Fruit fly (Drosophila melanogaster) whole organism, embryonic: ENCODE data around the gene Dhdds.

Experiments
- Atf6 ChIP-seq: fragments of 200-800 bp; sonication (Bioruptor generic); IDR thresholded peaks from 2 replicates; pipeline ENCODE4 v1.3.6; 2022; ENCODE audit warnings: missing biosample characterization, missing genetic modification characterization
- CG10321 ChIP-seq: fragments of 200-800 bp; sonication (Bioruptor generic); IDR thresholded peaks from 2 replicates; pipeline ENCODE4 v1.3.6; 2022; ENCODE audit warnings: missing biosample characterization, missing genetic modification characterization
- CG10431 ChIP-seq: fragments of 200-800 bp; sonication (Bioruptor generic); optimal IDR thresholded peaks from 3 replicates; lab custom pipeline; 2018; ENCODE audit warnings: missing biosample characterization, mild to moderate bottlenecking, missing genetic modification characterization
- CG12769 ChIP-seq: fragments of 200-800 bp; sonication (Bioruptor generic); optimal IDR thresholded peaks from 2 replicates; lab custom pipeline; 2019; ENCODE audit warnings: missing biosample characterization, mild to moderate bottlenecking, missing genetic modification characterization, moderate library complexity
- CG15479 ChIP-seq: fragments of 200-800 bp; sonication (Bioruptor generic); optimal IDR thresholded peaks from 3 replicates; lab custom pipeline; 2019; ENCODE audit warnings: missing biosample characterization, mild to moderate bottlenecking, missing genetic modification characterization, moderate library complexity
- CG15514 ChIP-seq: fragments of 200-800 bp; sonication (Bioruptor generic); optimal IDR thresholded peaks from 3 replicates; lab custom pipeline; 2017; ENCODE audit warnings: missing biosample characterization, missing genetic modification characterization, mild to moderate bottlenecking, moderate library complexity, missing genetic modification reagents
- CG17612 ChIP-seq: fragments of 200-800 bp; sonication (Bioruptor generic); IDR thresholded peaks from 2 replicates; pipeline ENCODE4 v1.3.6; 2022; ENCODE audit warnings: missing biosample characterization, missing genetic modification characterization
- CG2120 ChIP-seq: fragments of 200-800 bp; sonication (Bioruptor generic); optimal IDR thresholded peaks from 3 replicates; lab custom pipeline; 2016; ENCODE audit warnings: missing biosample characterization, missing genetic modification characterization
- CG2712 ChIP-seq: fragments of 200-800 bp; optimal IDR thresholded peaks from 3 replicates; lab custom pipeline; 2019; ENCODE audit warnings: missing biosample characterization, mild to moderate bottlenecking, missing genetic modification characterization, moderate library complexity
- CG32532 ChIP-seq: fragments of 200-800 bp; sonication (Bioruptor generic); IDR thresholded peaks from 2 replicates; pipeline ENCODE4 v1.3.6; 2022; ENCODE audit warnings: missing biosample characterization, missing genetic modification characterization
- CG42726 ChIP-seq: fragments of 200-800 bp; sonication (Bioruptor generic); IDR thresholded peaks from 2 replicates; pipeline ENCODE4 v1.3.6; 2022; ENCODE audit warnings: missing biosample characterization, missing genetic modification characterization; ENCODE audit not compliant: partially characterized antibody
- CG4854 ChIP-seq: fragments of 200-800 bp; sonication (Bioruptor generic); optimal IDR thresholded peaks from 2 replicates; lab custom pipeline; 2016; ENCODE audit warnings: missing biosample characterization, missing genetic modification characterization, inconsistent platforms
- CG7839 ChIP-seq: fragments of 200-800 bp; sonication (Bioruptor generic); optimal IDR thresholded peaks from 3 replicates; lab custom pipeline; 2018; ENCODE audit warnings: missing biosample characterization, mild to moderate bottlenecking, missing genetic modification characterization, moderate library complexity
- CG8924 ChIP-seq: fragments of 200-800 bp; optimal IDR thresholded peaks from 3 replicates; lab custom pipeline; 2019; ENCODE audit warnings: missing biosample characterization, mild to moderate bottlenecking, missing genetic modification characterization, moderate library complexity
- CHES-1-like ChIP-seq: fragments of 200-800 bp; sonication (Bioruptor generic); optimal IDR thresholded peaks from 2 replicates; lab custom pipeline; 2016; ENCODE audit warnings: missing biosample characterization, missing genetic modification characterization
- Chrac-16 ChIP-seq: fragments of 200-800 bp; sonication (Bioruptor generic); optimal IDR thresholded peaks from 3 replicates; lab custom pipeline; 2016; ENCODE audit warnings: missing biosample characterization, missing genetic modification characterization
- CoRest ChIP-seq: fragments of 200-800 bp; sonication (Bioruptor generic); optimal IDR thresholded peaks from 3 replicates; lab custom pipeline; 2018; ENCODE audit warnings: missing biosample characterization, mild to moderate bottlenecking, missing genetic modification characterization, moderate library complexity
- CrebB ChIP-seq: fragments of 200-800 bp; sonication (Bioruptor generic); optimal IDR thresholded peaks from 3 replicates; lab custom pipeline; 2018; ENCODE audit warnings: missing biosample characterization, mild to moderate bottlenecking, missing genetic modification characterization
- Dek ChIP-seq: fragments of 200-800 bp; sonication (Bioruptor generic); optimal IDR thresholded peaks from 3 replicates; lab custom pipeline; 2019; ENCODE audit warnings: missing biosample characterization, mild to moderate bottlenecking, missing genetic modification characterization, moderate library complexity
- Doc2 ChIP-seq: fragments of 200-800 bp; sonication (Bioruptor generic); IDR thresholded peaks from 2 replicates; pipeline ENCODE4 v1.3.6; 2022; ENCODE audit warnings: missing biosample characterization, missing genetic modification characterization
- Elba2 ChIP-seq: fragments of 200-800 bp; sonication (Bioruptor generic); optimal IDR thresholded peaks from 3 replicates; lab custom pipeline; 2016; ENCODE audit warnings: missing biosample characterization, missing genetic modification characterization
- Hr3 ChIP-seq: fragments of 200-800 bp; sonication (Bioruptor generic); optimal IDR thresholded peaks from 3 replicates; lab custom pipeline; 2016; ENCODE audit warnings: missing biosample characterization, missing genetic modification characterization
- Hsf ChIP-seq: fragments of 200-800 bp; sonication (Bioruptor generic); optimal IDR thresholded peaks from 3 replicates; lab custom pipeline; 2016; ENCODE audit warnings: missing biosample characterization, missing genetic modification characterization
- NFAT ChIP-seq: fragments of 200-800 bp; sonication (Bioruptor generic); IDR thresholded peaks from 2 replicates; pipeline ENCODE4 v1.3.6; 2022; ENCODE audit warnings: missing biosample characterization, missing genetic modification characterization
- Nf-YA ChIP-seq: fragments of 200-800 bp; sonication (Bioruptor generic); IDR thresholded peaks from 2 replicates; pipeline ENCODE4 v1.3.6; 2022; ENCODE audit warnings: missing biosample characterization, missing genetic modification characterization
- Optix ChIP-seq: fragments of 200-800 bp; sonication (Bioruptor generic); IDR thresholded peaks from 3 replicates; pipeline ENCODE4 v1.3.6; 2022; ENCODE audit warnings: missing biosample characterization, missing genetic modification characterization
- Sox102F ChIP-seq: fragments of 200-800 bp; sonication (Bioruptor generic); optimal IDR thresholded peaks from 2 replicates; lab custom pipeline; 2018; ENCODE audit warnings: missing biosample characterization, mild to moderate bottlenecking, missing genetic modification characterization, moderate library complexity
- Vsx1 ChIP-seq: fragments of 200-800 bp; sonication (Bioruptor generic); optimal IDR thresholded peaks from 2 replicates; lab custom pipeline; 2017; ENCODE audit warnings: missing biosample characterization, mild to moderate bottlenecking, missing genetic modification characterization, missing genetic modification reagents
- Xrp1 ChIP-seq: fragments of 200-800 bp; sonication (Bioruptor generic); IDR thresholded peaks from 2 replicates; pipeline ENCODE4 v1.3.6; 2022; ENCODE audit warnings: missing biosample characterization, missing genetic modification characterization
- ap ChIP-seq: fragments of 200-800 bp; sonication (Bioruptor generic); IDR thresholded peaks from 2 replicates; pipeline ENCODE4 v1.3.6; 2022; ENCODE audit warnings: missing biosample characterization, missing genetic modification characterization
- ato ChIP-seq: fragments of 200-800 bp; sonication (Bioruptor generic); IDR thresholded peaks from 2 replicates; pipeline ENCODE4 v1.3.6; 2022; ENCODE audit warnings: missing biosample characterization, missing genetic modification characterization; ENCODE audit not compliant: partially characterized antibody
- br ChIP-seq: fragments of >200 bp; optimal IDR thresholded peaks from 2 replicates; lab custom pipeline; 2017
- dmrt11E ChIP-seq: fragments of 200-800 bp; sonication (Bioruptor generic); optimal IDR thresholded peaks from 3 replicates; lab custom pipeline; 2018; ENCODE audit warnings: missing biosample characterization, mild to moderate bottlenecking, missing genetic modification characterization, moderate library complexity
- ems ChIP-seq: fragments of 200-800 bp; sonication (Bioruptor generic); optimal IDR thresholded peaks from 3 replicates; lab custom pipeline; 2016; ENCODE audit warnings: missing biosample characterization, missing genetic modification characterization
- exex ChIP-seq: fragments of 200-800 bp; sonication (Bioruptor generic); optimal IDR thresholded peaks from 4 replicates; lab custom pipeline; 2018; ENCODE audit warnings: missing biosample characterization, mild to moderate bottlenecking, missing genetic modification characterization, moderate library complexity
- gro ChIP-seq: fragments of 200-800 bp; sonication (Bioruptor generic); optimal IDR thresholded peaks from 2 replicates; lab custom pipeline; 2016; ENCODE audit warnings: missing biosample characterization, missing genetic modification characterization
- ham ChIP-seq: fragments of 200-800 bp; sonication (Bioruptor generic); IDR thresholded peaks from 2 replicates; pipeline ENCODE4 v1.3.6; 2022; ENCODE audit warnings: missing biosample characterization, missing genetic modification characterization
- kni ChIP-seq: fragments of 200-800 bp; sonication (Bioruptor generic); optimal IDR thresholded peaks from 3 replicates; lab custom pipeline; 2017; ENCODE audit warnings: mild to moderate bottlenecking, missing biosample characterization, missing genetic modification reagents, missing genetic modification characterization
- lov ChIP-seq, 2 experiments: fragments of 200-800 bp in 1 of 2; fragments of >200 bp in 1 of 2; sonication (Bioruptor generic) in 1 of 2; IDR thresholded peaks in 1 of 2; optimal IDR thresholded peaks in 1 of 2; 2 replicates in 1 of 2; 3 replicates in 1 of 2; pipeline versions ENCODE4 v1.3.6 to Lab custom; 2017 to 2022; ENCODE audit warnings: missing biosample characterization in 1 of 2, missing genetic modification characterization in 1 of 2
- mld ChIP-seq: fragments of 200-800 bp; sonication (Bioruptor generic); IDR thresholded peaks from 3 replicates; pipeline ENCODE4 v1.3.6; 2022; ENCODE audit warnings: missing biosample characterization, missing genetic modification characterization; ENCODE audit not compliant: partially characterized antibody
- nom ChIP-seq: fragments of 200-800 bp; sonication (Bioruptor generic); optimal IDR thresholded peaks from 2 replicates; lab custom pipeline; 2017; ENCODE audit warnings: missing biosample characterization, missing genetic modification characterization, mild to moderate bottlenecking, moderate library complexity, missing genetic modification reagents
- org-1 ChIP-seq: fragments of 200-800 bp; sonication (Bioruptor generic); optimal IDR thresholded peaks from 2 replicates; lab custom pipeline; 2017; ENCODE audit warnings: missing biosample characterization, missing genetic modification characterization
- prd ChIP-seq, 3 experiments: fragments of >200 bp in 2 of 3; fragments of 200-800 bp in 1 of 3; sonication (Bioruptor generic) in 1 of 3; optimal IDR thresholded peaks in 2 of 3; IDR thresholded peaks in 1 of 3; 2 replicates in 2 of 3; 3 replicates in 1 of 3; pipeline versions ENCODE4 v1.3.6 to Lab custom; 2017 to 2022; ENCODE audit warnings: missing biosample characterization in 1 of 3, missing genetic modification characterization in 1 of 3
- so ChIP-seq: fragments of 200-800 bp; sonication (Bioruptor generic); IDR thresholded peaks from 3 replicates; pipeline ENCODE4 v1.3.6; 2022; ENCODE audit warnings: missing biosample characterization, missing genetic modification characterization
- tin ChIP-seq: fragments of 200-800 bp; sonication (Bioruptor generic); optimal IDR thresholded peaks from 3 replicates; lab custom pipeline; 2016; ENCODE audit warnings: missing biosample characterization, missing genetic modification characterization
- tll ChIP-seq, 2 experiments: fragments of 200-800 bp in 1 of 2; fragments of >200 bp in 1 of 2; sonication (Bioruptor generic) in 1 of 2; optimal IDR thresholded peaks; 2 replicates each; lab custom pipeline; 2017 to 2019; ENCODE audit warnings: missing biosample characterization in 2 of 2, missing genetic modification characterization in 2 of 2, mild to moderate bottlenecking in 1 of 2, moderate library complexity in 1 of 2
- unpg ChIP-seq: fragments of 200-800 bp; sonication (Bioruptor generic); optimal IDR thresholded peaks from 3 replicates; lab custom pipeline; 2018; ENCODE audit warnings: missing biosample characterization, mild to moderate bottlenecking, missing genetic modification characterization, moderate library complexity

Gene Dhdds

dm6 chrX:7933210-7933915 is at the start of gene Dhdds, which contains the start of gene RpS14a (continued):
- TF ChIP-seq dmrt11E (tag; lab: Kevin White, UChicago) = peak; percentile 54
- peak; percentile 47 for TF ChIP-seq CoRest
- peak; percentile 40 for TF ChIP-seq CG7839 (tag; lab: Kevin White, UChicago)
- TF ChIP-seq CG17612 (GFP tag; lab: Robert Waterston, UW) = no peak
- TF ChIP-seq gro (GFP tag; lab: Kevin White, UChicago) = no peak
- TF ChIP-seq Xrp1 (GFP tag; lab: Robert Waterston, UW) = no peak
- TF ChIP-seq CG42726 (GFP tag; lab: Robert Waterston, UW) = 0 out of 2 replicates have a peak, but pooled peaks have one; percentile 31
- no peak for TF ChIP-seq ham
- no peak for TF ChIP-seq ems (GFP tag; lab: Kevin White, UChicago)
- TF ChIP-seq ap (GFP tag; lab: Robert Waterston, UW) = no peak
- TF ChIP-seq Elba2 (GFP tag; lab: Kevin White, UChicago) = peak; percentile 25
- no peak for TF ChIP-seq so
- TF ChIP-seq Chrac-16 (GFP tag; lab: Kevin White, UChicago) = peak; percentile 10
- TF ChIP-seq CG10431 (GFP tag; lab: Kevin White, UChicago) = peak; percentile 74
- TF ChIP-seq CG2120 (GFP tag; lab: Kevin White, UChicago) = peak; percentile 25
- peak; percentile 17 for TF ChIP-seq tin (GFP tag; lab: Kevin White, UChicago)
- peak; percentile 52 for TF ChIP-seq CrebB (tag; lab: Kevin White, UChicago)
- no peak for TF ChIP-seq CG10321 (GFP tag; lab: Robert Waterston, UW)
- peak; percentile 25 for TF ChIP-seq Hr3 (GFP tag; lab: Kevin White, UChicago)
- no peak for TF ChIP-seq mld (GFP tag; lab: Robert Waterston, UW)
- TF ChIP-seq Atf6 (GFP tag; lab: Robert Waterston, UW) = no peak
- peak; percentile 49 for TF ChIP-seq CG8924 (tag; lab: Kevin White, UChicago)
- peak; percentile 72 for TF ChIP-seq CHES-1-like (GFP tag; lab: Kevin White, UChicago)
- TF ChIP-seq nom (GFP tag; lab: Kevin White, UChicago) = peak; percentile 56
- TF ChIP-seq CG15514 = peak; percentile 64
- TF ChIP-seq CG32532 = peak; percentile 60; the same call in 1 of the 2 replicates
- peak; percentile 50 for TF ChIP-seq unpg
- TF ChIP-seq CG12769 (tag; lab: Kevin White, UChicago) = no peak
- TF ChIP-seq NFAT (GFP tag; lab: Robert Waterston, UW) = peak; percentile 33; the same call in 1 of the 2 replicates
- TF ChIP-seq Hsf (GFP tag; lab: Kevin White, UChicago) = peak; percentile 54
- no peak for TF ChIP-seq exex (tag; lab: Kevin White, UChicago)
- TF ChIP-seq Sox102F (GFP tag; lab: Kevin White, UChicago) = no peak
- peak; percentile 54 for TF ChIP-seq Vsx1 (GFP tag; lab: Kevin White, UChicago)
- peak; percentile 19 to 85 for TF ChIP-seq tll (GFP tag; optimal IDR thresholded peaks at IDR 0.05; lab: Kevin White, UChicago)
- TF ChIP-seq kni (GFP tag; lab: Kevin White, UChicago) = peak; percentile 68
- peak; percentile 66 for TF ChIP-seq CG2712
- TF ChIP-seq CG4854 (GFP tag; lab: Kevin White, UChicago) = peak; percentile 29
- no peak for TF ChIP-seq lov (optimal IDR thresholded peaks at IDR 0.05; lab: Kevin White, UChicago)
- TF ChIP-seq lov (GFP tag; IDR thresholded peaks at IDR 0.05; lab: Robert Waterston, UW) = 0 out of 3 replicates have a peak, but pooled peaks have one; percentile 29
- no peak for TF ChIP-seq br (lab: Kevin White, UChicago)
- no peak for TF ChIP-seq Dek (tag; lab: Kevin White, UChicago)
- TF ChIP-seq Optix (GFP tag; lab: Robert Waterston, UW) = no peak; the same call in 2 of the 3 replicates
- TF ChIP-seq prd (optimal IDR thresholded peaks at IDR 0.05; lab: Kevin White, UChicago) = no peak
- TF ChIP-seq prd (GFP tag; IDR thresholded peaks at IDR 0.05; lab: Robert Waterston, UW) = peak; percentile 5; the same call in 1 of the 3 replicates
- 0 out of 2 replicates have a peak, but pooled peaks have one; percentile 17 for TF ChIP-seq Nf-YA (GFP tag; lab: Robert Waterston, UW)
- TF ChIP-seq org-1 (GFP tag; lab: Kevin White, UChicago) = peak; percentile 54
- no peak for TF ChIP-seq Doc2 (GFP tag; lab: Robert Waterston, UW)
- TF ChIP-seq CG15479 = no peak
- peak; percentile 34; the same call in 1 of the 2 replicates for TF ChIP-seq ato (GFP tag; lab: Robert Waterston, UW)
